Fruit fly (Drosophila melanogaster): ENCODE results near the gene CG3706.

The CG3706 gene

dm6 chrX:955873-956272, 23.6 kb upstream of the CG3706 start (continued):
- TF ChIP-seq Atf3 (GFP tag; optimal IDR thresholded peaks at IDR 0.05) (no peak), CG30020 (tag; optimal IDR thresholded peaks at IDR 0.05) (no peak), so (GFP tag; IDR thresholded peaks at IDR 0.05) (0 out of 3 replicates have a peak, but pooled peaks have one; percentile 21), CG4617 (GFP tag; optimal IDR thresholded peaks at IDR 0.05; ENCODE audit: borderline replicate concordance) (no peak), sr (GFP tag; IDR thresholded peaks at IDR 0.05) (no peak), cad (GFP tag; optimal IDR thresholded peaks at IDR 0.05) (no peak), CG31441 (GFP tag; IDR thresholded peaks at IDR 0.05) (peak; percentile 57), Ets65A (GFP tag) (peak; percentile 93), nom (GFP tag; optimal IDR thresholded peaks at IDR 0.05) (no peak), esg (GFP tag; conservative IDR thresholded peaks at IDR 0.05) (peak; percentile 64), D19A (tag; optimal IDR thresholded peaks at IDR 0.05) (peak; percentile 51), HLH54F (GFP tag; optimal IDR thresholded peaks at IDR 0.05) (peak; percentile 29), CG15514 (GFP tag; optimal IDR thresholded peaks at IDR 0.05) (peak; percentile 41), CG10274 (GFP tag; optimal IDR thresholded peaks at IDR 0.05) (no peak), NK7.1 (GFP tag; optimal IDR thresholded peaks at IDR 0.05) (peak; percentile 22), dm (GFP tag; optimal IDR thresholded peaks at IDR 0.05) (no peak), CG11247 (GFP tag; IDR thresholded peaks at IDR 0.05) (peak; percentile 43; the same call in 1 of the 2 replicates), pros (GFP tag; optimal IDR thresholded peaks at IDR 0.05) (no peak), CG8359 (GFP tag; optimal IDR thresholded peaks at IDR 0.05; ENCODE audit: borderline replicate concordance) (no peak), Vsx1 (GFP tag; optimal IDR thresholded peaks at IDR 0.05) (no peak), CG11695 (GFP tag; IDR thresholded peaks at IDR 0.05) (no peak), CG5245 (GFP tag; optimal IDR thresholded peaks at IDR 0.05) (peak; percentile 29), CG6272 (GFP tag; IDR thresholded peaks at IDR 0.05) (no peak), CG17829 (tag; optimal IDR thresholded peaks at IDR 0.05) (peak; percentile 23), schlank (tag; optimal IDR thresholded peaks at IDR 0.05) (peak; percentile 11), CG18599 (GFP tag; optimal IDR thresholded peaks at IDR 0.05) (peak; percentile 81), CG16863 (GFP tag; optimal IDR thresholded peaks at IDR 0.05) (peak; percentile 35), onecut (GFP tag; IDR thresholded peaks at IDR 0.05) (peak; percentile 45), Opbp (GFP tag; IDR thresholded peaks at IDR 0.05; ENCODE audit: partially characterized antibody) (no peak), fd64A (GFP tag; optimal IDR thresholded peaks at IDR 0.05) (no peak), abd-A (tag; optimal IDR thresholded peaks at IDR 0.05) (peak; percentile 30), CG8281 (tag; optimal IDR thresholded peaks at IDR 0.05) (peak; percentile 12), TFAM (GFP tag; optimal IDR thresholded peaks at IDR 0.05) (no peak), CG7745 (tag; optimal IDR thresholded peaks at IDR 0.05) (no peak), yki (optimal IDR thresholded peaks at IDR 0.05) (no peak), Aef1 (GFP tag; IDR thresholded peaks at IDR 0.05) (peak; percentile 59; the same call in 2 of the 3 replicates), CG1233 (GFP tag; optimal IDR thresholded peaks at IDR 0.05) (peak; percentile 25), Hr78 (GFP tag; optimal IDR thresholded peaks at IDR 0.05) (no peak), sd (tag; optimal IDR thresholded peaks at IDR 0.05) (peak; percentile 11), HmgZ (tag; optimal IDR thresholded peaks at IDR 0.05) (peak; percentile 8), jigr1 (GFP tag; IDR thresholded peaks at IDR 0.05) (no peak), CG4404 (GFP tag; IDR thresholded peaks at IDR 0.05) (peak; percentile 23; the same call in 1 of the 2 replicates), CG34224 (GFP tag; IDR thresholded peaks at IDR 0.05; ENCODE audit: partially characterized antibody) (no peak), dati (GFP tag; IDR thresholded peaks at IDR 0.05) (no peak), Xbp1 (GFP tag; optimal IDR thresholded peaks at IDR 0.05) (peak; percentile 63), Dll (GFP tag; IDR thresholded peaks at IDR 0.05; ENCODE audit: partially characterized antibody) (no peak), nmo (GFP tag; optimal IDR thresholded peaks at IDR 0.05) (peak; percentile 58), gt (GFP tag; IDR thresholded peaks at IDR 0.05) (no peak), CG2120 (GFP tag; optimal IDR thresholded peaks at IDR 0.05) (peak; percentile 68), lmd (GFP tag; IDR thresholded peaks at IDR 0.05) (peak; percentile 73), az2 (GFP tag; optimal IDR thresholded peaks at IDR 0.05) (peak; percentile 55)

All from whole organism, embryonic.